Fruit fly (Drosophila melanogaster): ENCODE data around the gene betaTub97EF.

The betaTub97EF gene

dm6 chr3R:27987772-27988171 lies 412 bp downstream of the betaTub97EF start:
- no peak for TF ChIP-seq Scr (GFP tag; IDR thresholded peaks at IDR 0.05; ENCODE audit: partially characterized antibody)
- peak; percentile 8; the same call in 1 of the 2 replicates for TF ChIP-seq rib (GFP tag; IDR thresholded peaks at IDR 0.05)
- TF ChIP-seq gro (GFP tag; optimal IDR thresholded peaks at IDR 0.05): no peak
- TF ChIP-seq kni (GFP tag; optimal IDR thresholded peaks at IDR 0.05): peak; percentile 7
- TF ChIP-seq CG12391 (tag; optimal IDR thresholded peaks at IDR 0.05): no peak
- TF ChIP-seq Side (GFP tag; optimal IDR thresholded peaks at IDR 0.05): no peak
- peak; percentile 41 for TF ChIP-seq exex (tag; optimal IDR thresholded peaks at IDR 0.05)
- peak; percentile 70 to 82 for TF ChIP-seq Trl (optimal IDR thresholded peaks at IDR 0.05)
- TF ChIP-seq Trl (GFP tag; optimal IDR thresholded peaks at IDR 0.05): no peak
- TF ChIP-seq CG15011 (GFP tag; optimal IDR thresholded peaks at IDR 0.05): no peak
- 0 out of 2 replicates have a peak, but pooled peaks have one; percentile 0 for TF ChIP-seq MBD-R2 (GFP tag; IDR thresholded peaks at IDR 0.05)
- TF ChIP-seq HLH54F (GFP tag; optimal IDR thresholded peaks at IDR 0.05): no peak
- TF ChIP-seq corto (GFP tag; optimal IDR thresholded peaks at IDR 0.05): no peak
- TF ChIP-seq sug (tag; optimal IDR thresholded peaks at IDR 0.05): peak; percentile 37
- peak; percentile 77 for TF ChIP-seq bigmax (GFP tag; optimal IDR thresholded peaks at IDR 0.05)

DNA sequence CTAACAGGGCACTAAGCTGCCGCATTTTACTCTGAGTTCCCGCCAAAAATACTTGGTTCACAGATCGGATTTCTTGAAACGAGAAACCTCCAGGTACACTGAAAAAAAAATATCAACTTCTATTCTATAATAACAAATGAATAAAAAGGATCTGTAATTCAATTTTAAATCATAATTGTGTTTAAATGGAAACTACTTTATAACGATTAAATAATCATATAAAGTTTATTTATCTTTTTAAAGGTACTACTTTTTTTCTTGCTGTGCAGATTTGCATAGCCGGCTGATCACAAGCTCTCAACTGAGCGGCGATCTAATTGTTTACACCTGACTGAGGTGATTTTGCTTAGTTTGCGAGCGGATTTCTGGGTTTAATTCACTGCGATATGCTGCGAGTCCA lies 855 bp downstream of the betaTub97EF start:
- TF ChIP-seq so (GFP tag; IDR thresholded peaks at IDR 0.05) (peak; percentile 69; the same call in 2 of the 3 replicates), Usf (GFP tag; optimal IDR thresholded peaks at IDR 0.05) (no peak), CG5180 (GFP tag; optimal IDR thresholded peaks at IDR 0.05) (no peak), Gug (GFP tag; IDR thresholded peaks at IDR 0.05) (no peak), sisA (GFP tag; IDR thresholded peaks at IDR 0.05) (no peak), CG5245 (GFP tag; optimal IDR thresholded peaks at IDR 0.05) (no peak), Lhr (GFP tag; optimal IDR thresholded peaks at IDR 0.05) (no peak), CG30020 (tag; optimal IDR thresholded peaks at IDR 0.05) (no peak), CG4617 (GFP tag; optimal IDR thresholded peaks at IDR 0.05; ENCODE audit: borderline replicate concordance) (no peak), CG17385 (GFP tag; optimal IDR thresholded peaks at IDR 0.05) (peak; percentile 69), HLH3B (GFP tag; IDR thresholded peaks at IDR 0.05) (peak; percentile 72), Bdp1 (GFP tag; optimal IDR thresholded peaks at IDR 0.05) (no peak), bsh (GFP tag; optimal IDR thresholded peaks at IDR 0.05) (peak in 1 of 2 experiments; percentile 74), CG10979 (tag; optimal IDR thresholded peaks at IDR 0.05) (peak; percentile 73), CG6254 (GFP tag; optimal IDR thresholded peaks at IDR 0.05) (no peak), CG4730 (GFP tag; IDR thresholded peaks at IDR 0.05) (peak; percentile 42), Bteb2 (GFP tag; optimal IDR thresholded peaks at IDR 0.05) (peak; percentile 1), Scr (GFP tag; IDR thresholded peaks at IDR 0.05; ENCODE audit: partially characterized antibody) (no peak), Hand (GFP tag; optimal IDR thresholded peaks at IDR 0.05) (peak; percentile 34), CG11504 (tag; optimal IDR thresholded peaks at IDR 0.05) (peak; percentile 79), Ada2b (GFP tag; IDR thresholded peaks at IDR 0.05) (peak; percentile 63), br (optimal IDR thresholded peaks at IDR 0.05) (no peak), wdn (GFP tag; IDR thresholded peaks at IDR 0.05) (peak; percentile 82), onecut (GFP tag; IDR thresholded peaks at IDR 0.05) (no peak), sob (GFP tag; IDR thresholded peaks at IDR 0.05) (peak; percentile 65), Optix (GFP tag; IDR thresholded peaks at IDR 0.05) (peak; percentile 37; the same call in 1 of the 3 replicates), CG8089 (GFP tag; optimal IDR thresholded peaks at IDR 0.05) (no peak), CG7556 (GFP tag; optimal IDR thresholded peaks at IDR 0.05) (peak; percentile 67), Nf-YB (GFP tag; optimal IDR thresholded peaks at IDR 0.05) (peak; percentile 58), jing (GFP tag; optimal IDR thresholded peaks at IDR 0.05) (peak; percentile 29), dimm (GFP tag; IDR thresholded peaks at IDR 0.05) (no peak), sima (GFP tag; optimal IDR thresholded peaks at IDR 0.05) (no peak), gce (GFP tag; IDR thresholded peaks at IDR 0.05) (no peak), HmgZ (tag; optimal IDR thresholded peaks at IDR 0.05) (no peak), gem (tag; optimal IDR thresholded peaks at IDR 0.05) (peak; percentile 86), NK7.1 (GFP tag; optimal IDR thresholded peaks at IDR 0.05) (no peak), Taf1 (GFP tag; IDR thresholded peaks at IDR 0.05) (0 out of 2 replicates have a peak, but pooled peaks have one; percentile 22)
